Comparison of ENCODE assay signal across 1 worm cellular context in genomic region chrIII:11197327-11197726, ce11.
A peak's percentile ranks its signal among the peaks of the same experiment; 100 is the strongest.
TF ChIP-seq lines count a peak whose summit lies in the region.

No protein-coding gene starts in this region.

TF ChIP-seq in whole organism, L4 larva, 104 proteins besides CTCF, POLR2A, EP300 and RAD21 (continued from another document):
- TF ChIP-seq nhr-28 (tag; optimal IDR thresholded peaks at IDR 0.05; lab: Kevin White, UChicago) (peak; percentile 48), F10B5.3 (tag; optimal IDR thresholded peaks at IDR 0.05; lab: Kevin White, UChicago) (no peak), lin-1 (GFP tag; IDR thresholded peaks at IDR 0.05; lab: Robert Waterston, UW) (peak; percentile 51; the same call in 1 of the 2 replicates), daf-19 (GFP tag; conservative IDR thresholded peaks at IDR 0.05; lab: Robert Waterston, UW) (no peak), F44E2.7 (GFP tag; IDR thresholded peaks at IDR 0.05; lab: Robert Waterston, UW) (no peak), nhr-48 (tag; optimal IDR thresholded peaks at IDR 0.05; lab: Kevin White, UChicago) (no peak), ama-1 (optimal IDR thresholded peaks at IDR 0.05; lab: Kevin White, UChicago) (no peak), hlh-11 (tag; optimal IDR thresholded peaks at IDR 0.05; lab: Kevin White, UChicago) (peak; percentile 84), hlh-30 (tag; optimal IDR thresholded peaks at IDR 0.05; lab: Kevin White, UChicago; ENCODE audit: insufficient read depth) (peak; percentile 35), aly-2 (tag; optimal IDR thresholded peaks at IDR 0.05; lab: Kevin White, UChicago) (no peak), mxl-3 (GFP tag; optimal IDR thresholded peaks at IDR 0.05; lab: Kevin White, UChicago) (peak; percentile 53), rbr-2 (tag; optimal IDR thresholded peaks at IDR 0.05; lab: Kevin White, UChicago) (no peak), F37D6.2 (tag; optimal IDR thresholded peaks at IDR 0.05; lab: Kevin White, UChicago) (no peak), unc-39 (tag; optimal IDR thresholded peaks at IDR 0.05; lab: Kevin White, UChicago) (no peak), T26A8.4 (GFP tag; IDR thresholded peaks at IDR 0.05; lab: Robert Waterston, UW) (0 out of 2 replicates have a peak, but pooled peaks have one; percentile 49), dmd-8 (GFP tag; IDR thresholded peaks at IDR 0.05; lab: Robert Waterston, UW) (no peak)
